Worm (Caenorhabditis elegans) whole organism, early embryonic: ENCODE data around the gene atf-4.

Experiments
- B0310.2 ChIP-seq: sonication (generic microtip); optimal IDR thresholded peaks from 2 replicates; lab custom pipeline; 2016; ENCODE audit warnings: mild to moderate bottlenecking, missing genetic modification characterization, missing compliant biosample characterization
- F13C5.2 ChIP-seq: sonication (generic microtip); optimal IDR thresholded peaks from 2 replicates; lab custom pipeline; 2017; ENCODE audit warnings: mild to moderate bottlenecking, missing genetic modification characterization, inconsistent platforms, missing compliant biosample characterization
- aly-1 ChIP-seq: sonication (generic microtip); optimal IDR thresholded peaks from 2 replicates; lab custom pipeline; 2016; ENCODE audit warnings: missing genetic modification characterization, missing compliant biosample characterization
- ama-1 ChIP-seq: fragments of 150-350 bp; optimal IDR thresholded peaks from 2 replicates; lab custom pipeline; 2014
- ceh-13 ChIP-seq: fragments of 200-800 bp; sonication (Bioruptor generic); optimal IDR thresholded peaks from 2 replicates; lab custom pipeline; 2018; ENCODE audit warnings: mild to moderate bottlenecking, missing genetic modification characterization, missing compliant biosample characterization
- ceh-36 ChIP-seq: sonication (generic microtip); optimal IDR thresholded peaks from 2 replicates; lab custom pipeline; 2016; ENCODE audit warnings: missing genetic modification characterization, inconsistent platforms, missing compliant biosample characterization
- ets-7 ChIP-seq: sonication (generic microtip); optimal IDR thresholded peaks from 2 replicates; lab custom pipeline; 2016; ENCODE audit warnings: missing genotype, missing genetic modification characterization, missing compliant biosample characterization
- flt-1 ChIP-seq: fragments of 200-800 bp; sonication (Bioruptor generic); IDR thresholded peaks from 2 replicates; pipeline ENCODE4 v1.3.6; 2022; ENCODE audit warnings: missing genetic modification characterization, missing compliant biosample characterization
- hmbx-1 ChIP-seq: sonication (generic microtip); optimal IDR thresholded peaks from 2 replicates; lab custom pipeline; 2016; ENCODE audit warnings: mild to moderate bottlenecking, missing genetic modification characterization, missing compliant biosample characterization
- hmg-4 ChIP-seq: fragments of 200-800 bp; sonication (Bioruptor generic); optimal IDR thresholded peaks from 2 replicates; lab custom pipeline; 2018; ENCODE audit warnings: mild to moderate bottlenecking, missing genetic modification characterization, missing compliant biosample characterization
- hnd-1 ChIP-seq: sonication (generic microtip); optimal IDR thresholded peaks from 2 replicates; lab custom pipeline; 2016; ENCODE audit warnings: missing genetic modification characterization, missing compliant biosample characterization
- pes-1 ChIP-seq: fragments of 200-800 bp; sonication (Bioruptor generic); IDR thresholded peaks from 2 replicates; pipeline ENCODE4 v1.3.6; 2022; ENCODE audit warnings: missing genetic modification reagents, missing genetic modification characterization, missing compliant biosample characterization
- scrt-1 ChIP-seq: fragments of 200-800 bp; sonication (Bioruptor generic); IDR thresholded peaks from 2 replicates; pipeline ENCODE4 v1.3.6; 2022; ENCODE audit warnings: missing genetic modification characterization, missing compliant biosample characterization
- sea-1 ChIP-seq: fragments of 200-800 bp; sonication (Bioruptor generic); conservative IDR thresholded peaks from 2 replicates; pipeline ENCODE4 v1.3.6; 2022; ENCODE audit warnings: missing genetic modification characterization, missing compliant biosample characterization
- tbx-11 ChIP-seq: fragments of 200-800 bp; sonication (Bioruptor generic); IDR thresholded peaks from 2 replicates; pipeline ENCODE4 v1.3.6; 2022; ENCODE audit warnings: missing genetic modification characterization, missing compliant biosample characterization
- tbx-37 ChIP-seq: fragments of 200-800 bp; sonication (Bioruptor generic); conservative IDR thresholded peaks from 2 replicates; pipeline ENCODE4 v1.3.6; 2022; ENCODE audit warnings: missing genetic modification reagents, missing genetic modification characterization, missing compliant biosample characterization
- tra-4 ChIP-seq: sonication (generic microtip); optimal IDR thresholded peaks from 2 replicates; lab custom pipeline; 2017; ENCODE audit warnings: missing genetic modification characterization, missing compliant biosample characterization

atf-4 gene

DNA sequence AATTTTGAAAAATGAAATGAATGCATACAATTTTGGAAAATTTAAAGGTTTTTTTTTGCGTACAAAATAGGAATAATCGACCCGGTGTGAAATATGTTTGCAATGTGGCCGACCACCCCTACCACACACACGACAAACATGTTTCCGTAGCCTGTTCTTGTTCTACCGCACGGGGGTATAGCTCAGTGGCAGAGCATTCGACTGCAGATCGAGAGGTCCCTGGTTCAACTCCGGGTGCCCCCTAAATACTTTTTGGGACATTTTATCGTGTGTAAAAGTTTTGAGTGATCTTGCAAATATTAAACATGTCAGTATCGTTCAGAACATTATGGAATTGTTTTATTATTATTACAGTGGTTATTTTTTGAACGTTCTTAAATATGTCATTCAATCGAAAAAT lies 5.9 kb downstream of the atf-4 start:
- TF ChIP-seq ets-7 (tag; lab: Kevin White, UChicago) (peak; percentile 59), ama-1 (lab: Kevin White, UChicago) (no peak), B0310.2 (tag; lab: Kevin White, UChicago) (peak; percentile 79), tra-4 (tag; lab: Kevin White, UChicago) (peak; percentile 65), tbx-11 (GFP tag; lab: Robert Waterston, UW) (peak; percentile 86), hmg-4 (GFP tag; lab: Kevin White, UChicago) (peak; percentile 90), sea-1 (GFP tag; lab: Robert Waterston, UW) (peak; percentile 90), F13C5.2 (peak; percentile 82), hnd-1 (peak; percentile 68), ceh-36 (tag; lab: Kevin White, UChicago) (peak; percentile 84), ceh-13 (GFP tag; lab: Kevin White, UChicago) (peak; percentile 92), tbx-37 (GFP tag; lab: Robert Waterston, UW) (peak; percentile 88), hmbx-1 (tag; lab: Kevin White, UChicago) (peak; percentile 76), flt-1 (GFP tag; lab: Robert Waterston, UW) (peak; percentile 90), aly-1 (peak; percentile 83), scrt-1 (GFP tag; lab: Robert Waterston, UW) (peak; percentile 91), pes-1 (GFP tag; lab: Robert Waterston, UW) (peak; percentile 95)

DNA sequence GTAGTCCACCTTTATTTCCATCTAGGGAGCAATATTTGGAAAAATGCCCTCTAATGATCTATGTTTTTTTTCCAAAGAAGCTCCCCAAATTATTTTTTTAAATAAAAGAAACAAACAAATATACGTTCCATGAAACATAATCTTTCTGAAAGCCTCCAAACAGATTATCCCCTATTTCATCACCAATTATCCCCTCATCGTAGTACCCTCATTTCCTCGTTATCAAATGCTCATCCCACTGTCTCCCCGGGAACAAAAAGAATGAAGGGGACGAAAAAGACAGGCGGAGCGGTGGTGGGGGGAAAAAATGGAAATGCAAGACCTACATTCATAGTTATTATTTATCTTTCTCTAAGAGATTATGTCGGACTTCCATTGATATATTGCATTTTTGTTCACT lies 13.2 kb downstream of the atf-4 start:
- TF ChIP-seq F13C5.2 (no peak), hmbx-1 (tag; lab: Kevin White, UChicago) (no peak), ama-1 (lab: Kevin White, UChicago) (no peak), tbx-11 (GFP tag; lab: Robert Waterston, UW) (no peak), sea-1 (GFP tag; lab: Robert Waterston, UW) (no peak), hmg-4 (GFP tag; lab: Kevin White, UChicago) (no peak), hnd-1 (no peak), pes-1 (GFP tag; lab: Robert Waterston, UW) (no peak), tbx-37 (GFP tag; lab: Robert Waterston, UW) (no peak), tra-4 (tag; lab: Kevin White, UChicago) (no peak), B0310.2 (tag; lab: Kevin White, UChicago) (no peak), scrt-1 (GFP tag; lab: Robert Waterston, UW) (no peak), ets-7 (tag; lab: Kevin White, UChicago) (no peak), ceh-36 (tag; lab: Kevin White, UChicago) (no peak)

DNA sequence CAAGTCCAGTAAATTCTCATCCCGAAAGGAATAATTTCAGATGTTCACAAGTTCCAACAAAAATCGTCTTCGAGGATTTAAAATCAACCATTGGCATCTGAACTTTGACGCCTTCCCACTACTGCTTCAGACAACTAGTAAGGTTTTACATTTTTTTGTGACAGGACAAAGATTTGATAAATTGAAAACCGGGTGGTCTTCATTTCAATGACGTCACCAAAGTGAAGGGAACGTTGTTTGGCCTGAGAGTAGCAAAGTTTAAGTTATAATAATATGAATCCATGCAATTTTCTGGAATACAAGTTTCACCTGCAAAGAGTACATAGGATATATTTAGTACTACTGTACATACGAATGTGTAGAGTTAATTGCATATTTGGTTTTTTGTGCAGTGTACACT lies 16.4 kb downstream of the atf-4 start:
- TF ChIP-seq scrt-1 (GFP tag; lab: Robert Waterston, UW) (no peak), sea-1 (GFP tag; lab: Robert Waterston, UW) (no peak), aly-1 (no peak), tbx-11 (GFP tag; lab: Robert Waterston, UW) (no peak), tra-4 (tag; lab: Kevin White, UChicago) (no peak), flt-1 (GFP tag; lab: Robert Waterston, UW) (no peak)

DNA sequence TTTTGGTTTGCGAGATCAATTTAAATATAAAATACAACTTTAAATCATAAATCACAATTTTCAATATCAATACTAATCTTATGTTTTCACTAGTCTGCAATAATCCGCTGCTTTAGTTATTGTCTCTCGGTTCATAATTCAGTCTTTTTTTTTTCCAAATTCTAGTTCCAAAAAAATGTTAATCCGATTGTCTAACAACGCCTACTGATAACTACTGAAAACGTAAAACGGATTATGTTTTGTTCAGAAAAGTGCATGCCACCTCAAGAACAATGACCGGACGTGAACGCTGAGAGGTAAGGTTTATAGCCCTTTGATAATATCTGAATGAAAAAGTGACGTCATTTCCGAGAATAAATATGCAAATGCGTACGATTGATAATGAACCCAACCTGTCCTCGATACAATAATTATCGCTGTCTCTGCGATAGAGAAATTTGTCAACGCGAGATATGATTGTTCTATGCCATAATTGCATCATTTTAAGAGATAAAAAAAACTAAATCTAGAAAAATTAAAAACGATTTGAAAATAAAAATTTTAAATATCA lies 17.3 kb downstream of the atf-4 start, which contains the start of gene sprr-2:
Gene sprr-2, plus strand, starts transcription at position 248 of the 550 bp plus-strand sequence.
- TF ChIP-seq ceh-36 (tag; lab: Kevin White, UChicago), result no peak
- no peak for TF ChIP-seq aly-1
- no peak for TF ChIP-seq hmg-4 (GFP tag; lab: Kevin White, UChicago)
- no peak for TF ChIP-seq flt-1 (GFP tag; lab: Robert Waterston, UW)
- TF ChIP-seq B0310.2 (tag; lab: Kevin White, UChicago), result no peak
- TF ChIP-seq pes-1 (GFP tag; lab: Robert Waterston, UW), result no peak
- TF ChIP-seq hnd-1, result no peak
- no peak for TF ChIP-seq scrt-1 (GFP tag; lab: Robert Waterston, UW)
- TF ChIP-seq sea-1 (GFP tag; lab: Robert Waterston, UW), result no peak
- no peak for TF ChIP-seq tbx-37 (GFP tag; lab: Robert Waterston, UW)
- TF ChIP-seq hmbx-1 (tag; lab: Kevin White, UChicago), result no peak
- no peak for TF ChIP-seq ceh-13 (GFP tag; lab: Kevin White, UChicago)
- TF ChIP-seq tra-4 (tag; lab: Kevin White, UChicago), result no peak
- no peak for TF ChIP-seq tbx-11 (GFP tag; lab: Robert Waterston, UW)
- no peak for TF ChIP-seq ets-7 (tag; lab: Kevin White, UChicago)
- TF ChIP-seq F13C5.2, result no peak
- no peak for TF ChIP-seq ama-1 (lab: Kevin White, UChicago)

DNA sequence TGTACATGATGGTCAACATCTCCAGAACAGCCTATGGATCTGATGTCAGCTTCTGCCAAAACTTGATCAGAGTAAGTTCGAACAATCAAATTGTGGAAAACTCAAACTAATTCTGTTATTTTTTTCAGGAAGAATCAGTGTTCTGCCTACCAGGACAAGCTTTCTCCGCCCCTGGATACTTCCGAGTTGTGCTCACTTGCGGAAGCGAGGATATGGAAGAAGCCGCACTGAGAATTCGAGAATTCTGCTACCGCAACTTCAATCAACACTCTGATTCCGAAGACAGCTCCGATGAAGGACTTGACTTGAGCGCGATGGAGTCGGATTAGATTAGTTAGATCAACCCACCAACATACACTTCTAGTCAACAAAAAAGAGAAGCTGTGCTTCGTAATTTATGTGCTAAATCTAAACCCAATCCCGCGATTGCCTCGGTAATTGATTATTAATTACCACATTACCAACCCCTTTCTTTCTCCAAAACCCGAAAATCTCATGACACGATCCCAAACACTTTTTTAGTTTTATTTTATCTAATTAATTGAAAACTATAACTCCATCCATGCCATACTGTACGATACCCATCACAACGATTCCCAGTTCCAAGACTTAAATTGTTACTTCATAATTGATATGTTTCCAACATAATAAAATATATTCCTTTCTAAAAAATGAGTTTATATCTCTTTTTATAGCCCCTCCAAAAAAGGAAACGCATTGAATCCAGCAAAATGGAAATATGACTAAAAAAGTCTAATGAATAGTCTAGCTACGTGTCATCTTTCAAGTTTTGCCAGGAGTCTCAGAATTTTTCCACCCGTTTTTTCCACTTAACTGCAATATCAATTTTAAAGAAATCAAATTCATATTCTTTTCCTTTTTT lies 18.1 kb downstream of the atf-4 start:
- TF ChIP-seq sea-1 (GFP tag; lab: Robert Waterston, UW) (no peak), tbx-37 (GFP tag; lab: Robert Waterston, UW) (no peak), hmbx-1 (tag; lab: Kevin White, UChicago) (no peak), ceh-13 (GFP tag; lab: Kevin White, UChicago) (no peak), F13C5.2 (no peak), scrt-1 (GFP tag; lab: Robert Waterston, UW) (no peak), hmg-4 (GFP tag; lab: Kevin White, UChicago) (no peak), ama-1 (lab: Kevin White, UChicago) (no peak), ceh-36 (tag; lab: Kevin White, UChicago) (no peak), ets-7 (tag; lab: Kevin White, UChicago) (no peak), B0310.2 (tag; lab: Kevin White, UChicago) (no peak), hnd-1 (no peak)

DNA sequence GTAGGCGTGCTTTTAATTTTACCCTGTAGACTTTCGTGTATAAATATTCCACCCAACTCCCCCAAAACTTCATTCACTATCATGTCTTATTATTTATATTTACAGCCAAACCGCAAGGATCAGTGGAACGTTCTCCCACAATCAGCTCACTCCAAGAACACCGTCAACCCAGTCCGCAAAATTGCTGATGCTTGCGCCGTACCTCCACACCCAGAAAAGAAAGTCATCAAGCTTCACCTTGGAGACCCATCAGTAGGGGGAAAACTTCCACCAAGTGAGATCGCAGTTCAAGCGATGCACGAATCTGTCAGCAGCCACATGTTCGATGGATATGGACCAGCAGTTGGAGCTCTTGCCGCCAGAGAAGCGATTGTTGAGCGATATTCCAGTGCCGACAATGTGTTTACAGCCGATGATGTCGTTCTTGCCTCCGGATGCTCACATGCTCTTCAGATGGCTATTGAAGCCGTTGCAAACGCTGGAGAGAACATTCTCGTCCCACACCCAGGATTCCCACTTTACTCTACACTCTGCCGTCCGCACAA lies 19.3 kb downstream of the atf-4 start:
- TF ChIP-seq ama-1 (lab: Kevin White, UChicago) (no peak), hnd-1 (no peak), tra-4 (tag; lab: Kevin White, UChicago) (no peak), scrt-1 (GFP tag; lab: Robert Waterston, UW) (no peak), tbx-11 (GFP tag; lab: Robert Waterston, UW) (no peak), B0310.2 (tag; lab: Kevin White, UChicago) (no peak), tbx-37 (GFP tag; lab: Robert Waterston, UW) (no peak), sea-1 (GFP tag; lab: Robert Waterston, UW) (no peak), pes-1 (GFP tag; lab: Robert Waterston, UW) (no peak), aly-1 (no peak), hmg-4 (GFP tag; lab: Kevin White, UChicago) (no peak), hmbx-1 (tag; lab: Kevin White, UChicago) (no peak), flt-1 (GFP tag; lab: Robert Waterston, UW) (no peak), F13C5.2 (no peak), ceh-36 (tag; lab: Kevin White, UChicago) (no peak), ets-7 (tag; lab: Kevin White, UChicago) (no peak), ceh-13 (GFP tag; lab: Kevin White, UChicago) (no peak)
